Worm (Caenorhabditis elegans) whole organism, L4 larva: ENCODE results near the gene sel-7.

Experiments used
- F10B5.3 ChIP-seq: sonication (generic microtip); optimal IDR thresholded peaks from 2 replicates; lab custom pipeline; 2016; ENCODE audit warnings: mild to moderate bottlenecking, missing genetic modification characterization, missing compliant biosample characterization
- R02D3.7 ChIP-seq: fragments of 150-350 bp; sonication (generic microtip); optimal IDR thresholded peaks from 3 replicates; lab custom pipeline; 2014; ENCODE audit warnings: missing biosample characterization, missing genetic modification characterization
- T20F7.1 ChIP-seq: fragments of 200-800 bp; sonication (Bioruptor generic); optimal IDR thresholded peaks from 2 replicates; lab custom pipeline; 2018; ENCODE audit warnings: mild to moderate bottlenecking, missing genetic modification characterization, missing compliant biosample characterization
- Y48G9A.11 ChIP-seq: fragments of 200-800 bp; sonication (Bioruptor generic); IDR thresholded peaks from 2 replicates; pipeline ENCODE4 v1.3.6; 2022; ENCODE audit warnings: missing genetic modification reagents, missing genetic modification characterization, missing compliant biosample characterization
- ZK546.5 ChIP-seq, 2 experiments: sonication (generic microtip); optimal IDR thresholded peaks; 2 replicates each; lab custom pipeline; 2017; ENCODE audit warnings: missing biosample characterization in 2 of 2, missing genetic modification characterization in 2 of 2
- ama-1 ChIP-seq: fragments of 150-350 bp; optimal IDR thresholded peaks from 2 replicates; lab custom pipeline; 2014; ENCODE audit warnings: inconsistent platforms, mixed read lengths
- ceh-82 ChIP-seq: sonication (generic microtip); optimal IDR thresholded peaks from 2 replicates; lab custom pipeline; 2017; ENCODE audit warnings: missing biosample characterization, missing genetic modification characterization
- dve-1 ChIP-seq: sonication (generic microtip); optimal IDR thresholded peaks from 2 replicates; lab custom pipeline; 2017; ENCODE audit warnings: antibody characterized with exemption, mild to moderate bottlenecking, missing genetic modification characterization, missing compliant biosample characterization; ENCODE audit not compliant: insufficient read depth
- lin-38 ChIP-seq: fragments of 200-800 bp; sonication (Bioruptor generic); IDR thresholded peaks from 2 replicates; pipeline ENCODE4 v1.3.6; 2022; ENCODE audit warnings: missing genetic modification reagents, missing genetic modification characterization, missing compliant biosample characterization
- lir-3 ChIP-seq: sonication (generic microtip); optimal IDR thresholded peaks from 2 replicates; lab custom pipeline; 2016; ENCODE audit warnings: mild to moderate bottlenecking, missing genetic modification characterization, missing compliant biosample characterization
- nhr-237 ChIP-seq: sonication (generic microtip); optimal IDR thresholded peaks from 2 replicates; lab custom pipeline; 2017; ENCODE audit warnings: missing biosample characterization, missing genetic modification characterization
- nhr-76 ChIP-seq: fragments of 150-350 bp; optimal IDR thresholded peaks from 2 replicates; lab custom pipeline; 2014; ENCODE audit warnings: missing biosample characterization, missing genetic modification characterization
- pqm-1 ChIP-seq: sonication (generic microtip); optimal IDR thresholded peaks from 2 replicates; lab custom pipeline; 2017; ENCODE audit warnings: missing biosample characterization, missing genetic modification characterization
- unc-62 ChIP-seq, 3 experiments: fragments of 150-350 bp in 1 of 3; sonication (generic microtip); optimal IDR thresholded peaks in 2 of 3; peaks in 1 of 3; 1 replicate in 1 of 3; 2 replicates in 2 of 3; lab custom pipeline; 2014 to 2017; ENCODE audit warnings: missing biosample characterization in 3 of 3, missing genetic modification characterization in 3 of 3, missing genetic modification reagents in 3 of 3, missing genotype in 1 of 3

ce11 chrX:14287888-14288287, 52.4 kb downstream of the sel-7 start:
- TF ChIP-seq unc-62 (GFP tag; optimal IDR thresholded peaks at IDR 0.05 in 1 of 2; lab: Kevin White, UChicago) (no peak), unc-62 (tag; optimal IDR thresholded peaks at IDR 0.05; lab: Kevin White, UChicago) (no peak), lin-38 (GFP tag; lab: Robert Waterston, UW) (no peak), R02D3.7 (tag; lab: Kevin White, UChicago) (no peak), ama-1 (lab: Kevin White, UChicago) (no peak), dve-1 (no peak), lir-3 (no peak), ZK546.5 (tag; optimal IDR thresholded peaks at IDR 0.05; lab: Kevin White, UChicago) (no peak), nhr-76 (tag; lab: Kevin White, UChicago) (no peak), ceh-82 (tag; lab: Kevin White, UChicago) (no peak), F10B5.3 (no peak), T20F7.1 (no peak), Y48G9A.11 (GFP tag; lab: Robert Waterston, UW) (no peak), pqm-1 (no peak), nhr-237 (tag; lab: Kevin White, UChicago) (no peak)
